Worm (Caenorhabditis elegans) whole organism, late embryonic: ENCODE data around the gene sre-51.

Experiments
- C08G9.2 ChIP-seq: sonication (generic microtip); optimal IDR thresholded peaks from 2 replicates; lab custom pipeline; 2016; ENCODE audit warnings: mild to moderate bottlenecking, missing genetic modification characterization, moderate library complexity, missing compliant biosample characterization
- C38D4.7 ChIP-seq: fragments of 200-800 bp; sonication (Bioruptor generic); optimal IDR thresholded peaks from 2 replicates; lab custom pipeline; 2018; ENCODE audit warnings: mild to moderate bottlenecking, missing genetic modification characterization, moderate library complexity, missing compliant biosample characterization
- K02D7.2 ChIP-seq: sonication (generic microtip); optimal IDR thresholded peaks from 2 replicates; lab custom pipeline; 2017; ENCODE audit warnings: mild to moderate bottlenecking, missing genetic modification characterization, missing compliant biosample characterization
- K09A11.1 ChIP-seq: sonication (generic microtip); optimal IDR thresholded peaks from 2 replicates; lab custom pipeline; 2017; ENCODE audit warnings: antibody characterized with exemption, mild to moderate bottlenecking, missing genetic modification characterization, missing compliant biosample characterization; ENCODE audit not compliant: insufficient read depth
- ahr-1 ChIP-seq: sonication (generic microtip); optimal IDR thresholded peaks from 2 replicates; lab custom pipeline; 2016; ENCODE audit warnings: missing genetic modification characterization, missing compliant biosample characterization
- ceh-14 ChIP-seq: sonication (generic microtip); optimal IDR thresholded peaks from 2 replicates; lab custom pipeline; 2016; ENCODE audit warnings: missing genotype, missing genetic modification characterization, missing compliant biosample characterization
- ceh-19 ChIP-seq: fragments of 200-800 bp; sonication (Bioruptor generic); optimal IDR thresholded peaks from 2 replicates; lab custom pipeline; 2018; ENCODE audit warnings: mild to moderate bottlenecking, missing genetic modification characterization, missing compliant biosample characterization
- ceh-22 ChIP-seq: sonication (generic microtip); optimal IDR thresholded peaks from 2 replicates; lab custom pipeline; 2017; ENCODE audit warnings: missing biosample characterization, missing genetic modification characterization
- ceh-24 ChIP-seq: sonication (generic microtip); optimal IDR thresholded peaks from 2 replicates; lab custom pipeline; 2016; ENCODE audit warnings: mild to moderate bottlenecking, missing genetic modification characterization, missing compliant biosample characterization
- ceh-30 ChIP-seq: fragments of 150-350 bp; optimal IDR thresholded peaks from 2 replicates; lab custom pipeline; 2014; ENCODE audit warnings: missing biosample characterization, missing genetic modification characterization
- ceh-48 ChIP-seq: sonication (generic microtip); optimal IDR thresholded peaks from 2 replicates; lab custom pipeline; 2016; ENCODE audit warnings: missing genetic modification characterization, inconsistent platforms, missing compliant biosample characterization
- ceh-9 ChIP-seq: sonication (generic microtip); optimal IDR thresholded peaks from 2 replicates; lab custom pipeline; 2016; ENCODE audit warnings: mild to moderate bottlenecking, missing genetic modification characterization, inconsistent platforms, missing compliant biosample characterization
- dmd-4 ChIP-seq: sonication (generic microtip); optimal IDR thresholded peaks from 2 replicates; lab custom pipeline; 2016; ENCODE audit warnings: borderline replicate concordance, missing genetic modification characterization, missing compliant biosample characterization
- elt-2 ChIP-seq: sonication (generic microtip); optimal IDR thresholded peaks from 2 replicates; lab custom pipeline; 2016; ENCODE audit warnings: missing genetic modification reagents, missing genetic modification characterization, missing compliant biosample characterization
- elt-4 ChIP-seq: sonication (generic microtip); optimal IDR thresholded peaks from 2 replicates; lab custom pipeline; 2016; ENCODE audit warnings: missing genetic modification characterization, missing compliant biosample characterization
- ets-4 ChIP-seq: sonication (generic microtip); optimal IDR thresholded peaks from 2 replicates; lab custom pipeline; 2016; ENCODE audit warnings: missing genetic modification characterization, missing compliant biosample characterization
- fax-1 ChIP-seq: sonication (generic microtip); optimal IDR thresholded peaks from 2 replicates; lab custom pipeline; 2016; ENCODE audit warnings: missing genotype, missing genetic modification characterization, missing compliant biosample characterization
- fkh-10 ChIP-seq: fragments of 150-350 bp; optimal IDR thresholded peaks from 2 replicates; lab custom pipeline; 2014; ENCODE audit warnings: missing biosample characterization, missing genetic modification reagents, missing genetic modification characterization
- hlh-6 ChIP-seq: sonication (generic microtip); optimal IDR thresholded peaks from 2 replicates; lab custom pipeline; 2016; ENCODE audit warnings: missing genotype, missing genetic modification characterization, missing compliant biosample characterization
- hlh-8 ChIP-seq: sonication (generic microtip); optimal IDR thresholded peaks from 2 replicates; lab custom pipeline; 2016; ENCODE audit warnings: missing genotype, missing genetic modification characterization, missing compliant biosample characterization
- madf-2 ChIP-seq: sonication (generic microtip); optimal IDR thresholded peaks from 2 replicates; lab custom pipeline; 2017; ENCODE audit warnings: missing genetic modification characterization, missing compliant biosample characterization
- nfya-1 ChIP-seq: sonication (generic microtip); optimal IDR thresholded peaks from 2 replicates; lab custom pipeline; 2017; ENCODE audit warnings: missing genetic modification characterization, mild to moderate bottlenecking, missing compliant biosample characterization, antibody characterized with exemption, moderate library complexity
- npax-4 ChIP-seq: sonication (generic microtip); optimal IDR thresholded peaks from 2 replicates; lab custom pipeline; 2016; ENCODE audit warnings: missing genetic modification characterization, missing compliant biosample characterization
- pat-9 ChIP-seq: fragments of 200-800 bp; sonication (Bioruptor generic); optimal IDR thresholded peaks from 2 replicates; lab custom pipeline; 2018; ENCODE audit warnings: mild to moderate bottlenecking, missing genetic modification characterization, moderate library complexity, missing compliant biosample characterization
- pax-1 ChIP-seq: fragments of 150-350 bp; optimal IDR thresholded peaks from 2 replicates; lab custom pipeline; 2014; ENCODE audit warnings: missing biosample characterization, missing genetic modification characterization
- pha-4 ChIP-seq: fragments of 150-350 bp; optimal IDR thresholded peaks from 2 replicates; lab custom pipeline; 2018; ENCODE audit warnings: missing biosample characterization, missing genetic modification reagents, missing genetic modification characterization
- ref-2 ChIP-seq: sonication (generic microtip); optimal IDR thresholded peaks from 2 replicates; lab custom pipeline; 2016; ENCODE audit warnings: missing genetic modification characterization, missing compliant biosample characterization
- rnt-1 ChIP-seq: sonication (generic microtip); optimal IDR thresholded peaks from 2 replicates; lab custom pipeline; 2016; ENCODE audit warnings: missing genetic modification characterization, missing compliant biosample characterization
- sdc-2 ChIP-seq: sonication (generic microtip); optimal IDR thresholded peaks from 2 replicates; lab custom pipeline; 2016; ENCODE audit warnings: missing genotype, missing genetic modification characterization, missing compliant biosample characterization
- sox-2 ChIP-seq: fragments of 200-800 bp; sonication (Bioruptor generic); IDR thresholded peaks from 2 replicates; pipeline ENCODE4 v1.3.6; 2022; ENCODE audit warnings: missing genetic modification reagents, missing genetic modification characterization, missing compliant biosample characterization
- syd-9 ChIP-seq: sonication (generic microtip); optimal IDR thresholded peaks from 2 replicates; lab custom pipeline; 2016; ENCODE audit warnings: mild to moderate bottlenecking, missing genetic modification characterization, moderate library complexity, missing compliant biosample characterization
- tbx-2 ChIP-seq: sonication (generic microtip); optimal IDR thresholded peaks from 2 replicates; lab custom pipeline; 2016; ENCODE audit warnings: missing genetic modification characterization, missing compliant biosample characterization
- unc-3 ChIP-seq, 2 experiments: fragments of 200-800 bp in 1 of 2; sonication (Bioruptor generic) in 1 of 2; sonication (generic microtip) in 1 of 2; conservative IDR thresholded peaks in 1 of 2; optimal IDR thresholded peaks in 1 of 2; 2 replicates each; pipeline versions ENCODE4 v1.3.6 to Lab custom; 2016 to 2022; ENCODE audit warnings: missing compliant biosample characterization in 2 of 2, missing genetic modification characterization in 2 of 2, missing genetic modification reagents in 1 of 2
- unc-55 ChIP-seq: sonication (generic microtip); optimal IDR thresholded peaks from 2 replicates; lab custom pipeline; 2017; ENCODE audit warnings: missing biosample characterization, missing genetic modification reagents, missing genetic modification characterization

sre-51 gene

DNA sequence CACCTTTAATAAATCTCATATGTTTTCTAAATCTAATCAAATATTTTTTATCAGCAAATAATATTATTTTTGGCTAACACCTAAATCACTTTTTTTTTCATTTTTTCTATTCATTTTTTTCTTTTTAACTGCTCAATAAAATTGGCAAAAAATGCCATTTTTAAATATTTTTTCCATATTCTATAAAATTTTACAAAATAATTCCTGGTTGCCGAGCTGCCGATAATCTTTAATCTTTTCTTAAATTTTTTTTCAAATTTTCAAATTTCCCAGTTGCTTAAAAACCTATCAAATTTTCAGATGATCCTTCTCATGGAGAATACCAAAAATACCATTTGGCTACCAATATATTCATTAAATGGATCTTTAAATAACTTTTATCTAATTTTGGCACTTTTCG is at the start of gene sre-51:
TSS of gene sre-51 (plus strand) at position 301 of the 400 bp plus-strand sequence.
- no peak for TF ChIP-seq elt-4
- no peak for TF ChIP-seq fkh-10 (GFP tag; lab: Kevin White, UChicago)
- TF ChIP-seq hlh-6 (tag; lab: Kevin White, UChicago): no peak
- no peak for TF ChIP-seq nfya-1 (tag; lab: Kevin White, UChicago)
- TF ChIP-seq K02D7.2 (tag; lab: Kevin White, UChicago): no peak
- no peak for TF ChIP-seq ceh-14 (tag; lab: Kevin White, UChicago)
- no peak for TF ChIP-seq ceh-48
- TF ChIP-seq ets-4 (tag; lab: Kevin White, UChicago): no peak
- no peak for TF ChIP-seq ceh-22
- TF ChIP-seq sdc-2 (tag; lab: Kevin White, UChicago): no peak
- TF ChIP-seq K09A11.1 (tag; lab: Kevin White, UChicago): no peak
- no peak for TF ChIP-seq ref-2 (tag; lab: Kevin White, UChicago)
- no peak for TF ChIP-seq unc-3 (GFP tag; conservative IDR thresholded peaks at IDR 0.05; lab: Robert Waterston, UW)
- TF ChIP-seq unc-3 (tag; optimal IDR thresholded peaks at IDR 0.05; lab: Kevin White, UChicago): no peak
- TF ChIP-seq ceh-30 (tag; lab: Kevin White, UChicago): no peak
- TF ChIP-seq dmd-4 (tag; lab: Kevin White, UChicago): no peak
- TF ChIP-seq npax-4 (tag; lab: Kevin White, UChicago): no peak
- no peak for TF ChIP-seq sox-2 (GFP tag; lab: Robert Waterston, UW)
- TF ChIP-seq tbx-2 (tag; lab: Kevin White, UChicago): no peak
- TF ChIP-seq, all 69 proteins: peak for 0

DNA sequence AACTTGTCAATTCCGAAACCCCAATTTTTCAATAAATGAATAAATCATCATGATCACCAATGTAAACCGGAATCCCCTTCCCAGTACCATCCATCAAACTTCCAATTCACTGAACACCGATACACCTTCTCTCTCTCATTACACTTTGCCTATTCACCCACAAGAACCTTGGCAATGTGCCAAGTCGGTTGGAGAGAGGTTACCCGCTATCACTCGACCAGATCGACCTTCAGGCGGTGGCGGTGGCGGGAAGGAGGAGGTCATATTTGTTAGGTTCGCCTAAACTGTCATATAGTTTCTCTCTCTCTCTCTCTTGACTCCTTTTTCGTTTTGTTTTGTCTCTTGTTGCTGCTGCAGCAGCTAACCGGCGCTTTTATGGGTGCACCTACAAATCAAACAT is 49.1 kb upstream of the sre-51 start:
- TF ChIP-seq ceh-30 (tag; lab: Kevin White, UChicago): no peak
- peak; percentile 38 for TF ChIP-seq rnt-1 (tag; lab: Kevin White, UChicago)
- peak; percentile 14 for TF ChIP-seq tbx-2 (tag; lab: Kevin White, UChicago)
- TF ChIP-seq hlh-8: no peak
- TF ChIP-seq pax-1 (tag; lab: Kevin White, UChicago): peak; percentile 20
- TF ChIP-seq C38D4.7 (GFP tag; lab: Kevin White, UChicago): no peak
- TF ChIP-seq ref-2 (tag; lab: Kevin White, UChicago): peak; percentile 3
- TF ChIP-seq unc-55 (GFP tag; lab: Kevin White, UChicago): peak; percentile 31

DNA sequence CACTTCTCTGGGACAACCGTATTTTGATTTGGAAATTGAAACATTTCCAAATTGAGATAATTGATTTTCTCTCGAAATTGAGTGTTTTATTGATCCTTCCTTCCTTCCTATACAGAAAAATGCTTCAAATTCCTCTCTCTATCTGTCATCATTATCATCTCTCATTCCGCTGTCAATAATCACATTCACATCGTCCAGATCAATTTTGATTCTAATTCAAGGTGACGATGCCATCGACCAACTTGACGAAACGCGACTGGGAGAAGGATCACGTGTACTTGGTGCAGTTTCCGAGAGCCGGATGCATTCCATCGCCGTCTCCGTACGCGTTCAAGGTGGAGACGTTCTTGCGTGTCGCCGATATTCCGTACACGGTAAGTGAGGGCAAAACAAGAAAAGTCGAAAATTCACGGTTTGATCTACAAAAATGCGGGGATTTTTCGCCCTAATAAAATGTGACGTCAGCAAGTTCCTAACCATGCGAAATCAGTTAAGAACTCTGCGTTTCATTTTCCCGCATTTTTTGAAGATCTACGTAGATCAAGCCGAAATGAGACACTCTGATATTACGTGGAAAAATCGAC is 47.6 kb upstream of the sre-51 start, which contains the start of gene faxc-1:
TSS of gene faxc-1 (plus strand) at position 222 of the 584 bp plus-strand sequence.
- TF ChIP-seq pat-9 (tag; lab: Kevin White, UChicago) (no peak), unc-55 (GFP tag; lab: Kevin White, UChicago) (peak; percentile 29)

DNA sequence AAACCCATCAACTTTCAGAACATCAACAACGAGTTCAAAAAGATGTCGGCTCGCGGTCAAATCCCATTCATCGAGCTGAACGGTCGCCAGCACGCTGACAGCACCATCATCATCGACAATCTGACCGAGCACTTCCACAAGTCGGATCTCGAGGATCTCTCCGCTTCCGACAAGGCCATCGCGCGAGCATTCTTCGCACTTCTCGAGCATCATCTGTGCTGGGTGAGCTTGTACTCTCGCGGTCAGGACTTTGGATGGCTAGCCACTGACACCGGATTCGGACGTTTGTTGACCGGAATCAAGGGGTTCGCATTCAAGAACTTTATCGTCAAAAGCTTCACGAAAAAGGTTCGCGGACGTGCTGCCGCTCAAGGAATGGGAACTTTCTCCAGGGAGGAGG is 46.8 kb upstream of the sre-51 start:
- TF ChIP-seq ceh-30 (tag; lab: Kevin White, UChicago) (no peak), syd-9 (no peak), unc-3 (GFP tag; conservative IDR thresholded peaks at IDR 0.05; lab: Robert Waterston, UW) (no peak), unc-3 (tag; optimal IDR thresholded peaks at IDR 0.05; lab: Kevin White, UChicago) (no peak), ceh-9 (tag; lab: Kevin White, UChicago) (no peak), madf-2 (tag; lab: Kevin White, UChicago) (no peak), npax-4 (tag; lab: Kevin White, UChicago) (no peak), C08G9.2 (tag; lab: Kevin White, UChicago) (no peak), ceh-24 (no peak), pha-4 (tag; lab: Kevin White, UChicago) (no peak), ets-4 (tag; lab: Kevin White, UChicago) (no peak), sox-2 (GFP tag; lab: Robert Waterston, UW) (no peak), fax-1 (tag; lab: Kevin White, UChicago) (no peak), fkh-10 (GFP tag; lab: Kevin White, UChicago) (no peak), tbx-2 (tag; lab: Kevin White, UChicago) (no peak), ceh-22 (no peak), elt-2 (tag; lab: Kevin White, UChicago) (no peak), ahr-1 (no peak), ceh-19 (GFP tag; lab: Kevin White, UChicago) (no peak)
